Worm (Caenorhabditis elegans): ENCODE results near the gene irld-63.

The irld-63 gene

ce11 chrII:2930499-2930898 is at the start of gene irld-63, which contains the start of gene irld-64:
TSS of gene irld-63 (plus strand) at chrII:2930728.
TSS of gene irld-64 (minus strand) at chrII:2930599.
- TF ChIP-seq hnd-1 (tag; optimal IDR thresholded peaks at IDR 0.05), result no peak
- no peak for TF ChIP-seq aly-1 (tag; optimal IDR thresholded peaks at IDR 0.05)
- no peak for TF ChIP-seq ceh-13 (GFP tag; optimal IDR thresholded peaks at IDR 0.05)
- TF ChIP-seq flt-1 (GFP tag; IDR thresholded peaks at IDR 0.05), result no peak
- TF ChIP-seq tra-4 (tag; optimal IDR thresholded peaks at IDR 0.05), result no peak
- no peak for TF ChIP-seq sea-1 (GFP tag; conservative IDR thresholded peaks at IDR 0.05)
- no peak for TF ChIP-seq hmg-4 (GFP tag; optimal IDR thresholded peaks at IDR 0.05)
- no peak for TF ChIP-seq hmbx-1 (tag; optimal IDR thresholded peaks at IDR 0.05)
- no peak for TF ChIP-seq ceh-36 (tag; optimal IDR thresholded peaks at IDR 0.05)
- no peak for TF ChIP-seq tbx-37 (GFP tag; conservative IDR thresholded peaks at IDR 0.05)
- TF ChIP-seq B0310.2 (tag; optimal IDR thresholded peaks at IDR 0.05), result no peak
- no peak for TF ChIP-seq pes-1 (GFP tag; IDR thresholded peaks at IDR 0.05)
- no peak for TF ChIP-seq tbx-11 (GFP tag; IDR thresholded peaks at IDR 0.05)
- TF ChIP-seq ama-1 (optimal IDR thresholded peaks at IDR 0.05), result no peak
- no peak for TF ChIP-seq ets-7 (tag; optimal IDR thresholded peaks at IDR 0.05)
- TF ChIP-seq scrt-1 (GFP tag; IDR thresholded peaks at IDR 0.05), result no peak
- TF ChIP-seq F13C5.2 (tag; optimal IDR thresholded peaks at IDR 0.05), result no peak

ce11 chrII:2881088-2881487 is 49.4 kb upstream of the irld-63 start:
- TF ChIP-seq scrt-1 (GFP tag; IDR thresholded peaks at IDR 0.05) (no peak), flt-1 (GFP tag; IDR thresholded peaks at IDR 0.05) (peak; percentile 29; the same call in 1 of the 2 replicates), hnd-1 (tag; optimal IDR thresholded peaks at IDR 0.05) (no peak), B0310.2 (tag; optimal IDR thresholded peaks at IDR 0.05) (no peak)

ce11 chrII:2884810-2885209 is 45.7 kb upstream of the irld-63 start, which contains the start of gene pigw-1:
TSS of gene pigw-1 (minus strand) at chrII:2884910.
- no peak for TF ChIP-seq flt-1 (GFP tag; IDR thresholded peaks at IDR 0.05)
- TF ChIP-seq hmg-4 (GFP tag; optimal IDR thresholded peaks at IDR 0.05), result no peak
- TF ChIP-seq aly-1 (tag; optimal IDR thresholded peaks at IDR 0.05), result no peak
- no peak for TF ChIP-seq hnd-1 (tag; optimal IDR thresholded peaks at IDR 0.05)
- TF ChIP-seq ets-7 (tag; optimal IDR thresholded peaks at IDR 0.05), result no peak
- TF ChIP-seq pes-1 (GFP tag; IDR thresholded peaks at IDR 0.05), result no peak
- no peak for TF ChIP-seq ceh-36 (tag; optimal IDR thresholded peaks at IDR 0.05)
- TF ChIP-seq B0310.2 (tag; optimal IDR thresholded peaks at IDR 0.05), result no peak
- TF ChIP-seq ama-1 (optimal IDR thresholded peaks at IDR 0.05), result no peak
- no peak for TF ChIP-seq ceh-13 (GFP tag; optimal IDR thresholded peaks at IDR 0.05)
- no peak for TF ChIP-seq tbx-37 (GFP tag; conservative IDR thresholded peaks at IDR 0.05)
- TF ChIP-seq sea-1 (GFP tag; conservative IDR thresholded peaks at IDR 0.05), result no peak

DNA sequence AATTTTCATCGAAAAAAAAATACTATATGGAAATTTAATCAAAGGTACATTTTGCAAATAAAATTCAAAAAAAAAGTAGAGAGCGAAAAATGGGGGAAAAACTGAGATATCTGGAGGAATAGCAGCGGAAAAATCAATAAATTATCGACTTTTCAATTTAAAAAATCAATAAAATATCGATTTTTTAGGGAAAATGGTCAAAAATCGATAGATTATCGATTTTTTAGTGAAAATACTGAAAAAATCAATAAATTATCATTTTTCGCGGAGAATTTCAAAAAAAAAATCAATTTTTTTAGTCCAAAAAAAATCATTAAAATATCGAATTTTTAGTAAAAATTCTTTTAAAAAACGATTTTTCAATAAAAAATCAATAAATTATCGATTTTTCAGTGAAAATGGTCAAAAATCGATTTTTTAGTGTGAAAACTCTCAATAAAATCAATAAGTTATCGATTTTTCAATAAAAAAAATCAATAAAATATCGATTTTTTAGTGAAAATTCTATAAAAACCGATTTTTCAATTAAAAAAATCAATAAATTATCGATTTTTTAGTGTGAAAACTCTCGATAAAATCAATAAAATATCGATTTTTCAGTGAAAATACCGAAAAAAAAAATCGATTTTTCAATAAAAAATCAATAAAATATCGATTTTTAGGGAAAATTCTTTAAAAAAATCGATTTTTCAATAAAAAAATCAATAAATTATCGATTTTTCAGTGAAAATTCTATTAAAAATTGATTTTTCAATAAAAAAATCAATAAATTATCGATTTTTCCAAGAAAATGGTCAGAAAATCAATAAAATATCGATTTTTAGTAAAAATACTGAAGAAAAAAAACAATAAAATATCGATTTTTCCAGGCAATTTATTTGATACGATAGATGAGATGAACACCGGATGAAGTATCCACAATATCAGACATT is 44.7 kb upstream of the irld-63 start:
- TF ChIP-seq ceh-36 (tag; optimal IDR thresholded peaks at IDR 0.05) (no peak), pes-1 (GFP tag; IDR thresholded peaks at IDR 0.05) (no peak), F13C5.2 (tag; optimal IDR thresholded peaks at IDR 0.05) (no peak), ets-7 (tag; optimal IDR thresholded peaks at IDR 0.05) (no peak), hmg-4 (GFP tag; optimal IDR thresholded peaks at IDR 0.05) (no peak), tra-4 (tag; optimal IDR thresholded peaks at IDR 0.05) (no peak), scrt-1 (GFP tag; IDR thresholded peaks at IDR 0.05) (no peak), tbx-11 (GFP tag; IDR thresholded peaks at IDR 0.05) (no peak), flt-1 (GFP tag; IDR thresholded peaks at IDR 0.05) (no peak), aly-1 (tag; optimal IDR thresholded peaks at IDR 0.05) (no peak), hmbx-1 (tag; optimal IDR thresholded peaks at IDR 0.05) (no peak), ama-1 (optimal IDR thresholded peaks at IDR 0.05) (no peak), hnd-1 (tag; optimal IDR thresholded peaks at IDR 0.05) (no peak), tbx-37 (GFP tag; conservative IDR thresholded peaks at IDR 0.05) (no peak), ceh-13 (GFP tag; optimal IDR thresholded peaks at IDR 0.05) (no peak), B0310.2 (tag; optimal IDR thresholded peaks at IDR 0.05) (no peak), sea-1 (GFP tag; conservative IDR thresholded peaks at IDR 0.05) (no peak)

- peak; percentile 19 for TF ChIP-seq hnd-1 (tag; optimal IDR thresholded peaks at IDR 0.05)
- TF ChIP-seq F13C5.2 (tag; optimal IDR thresholded peaks at IDR 0.05), result peak; percentile 37
- no peak for TF ChIP-seq aly-1 (tag; optimal IDR thresholded peaks at IDR 0.05)
- TF ChIP-seq pes-1 (GFP tag; IDR thresholded peaks at IDR 0.05), result peak; percentile 79
- peak; percentile 77 for TF ChIP-seq tbx-37 (GFP tag; conservative IDR thresholded peaks at IDR 0.05)
- no peak for TF ChIP-seq tra-4 (tag; optimal IDR thresholded peaks at IDR 0.05)
- no peak for TF ChIP-seq ama-1 (optimal IDR thresholded peaks at IDR 0.05)
- TF ChIP-seq flt-1 (GFP tag; IDR thresholded peaks at IDR 0.05), result peak; percentile 61; the same call in 1 of the 2 replicates
These were observed 41.4 kb upstream of the irld-63 start, which contains the start of gene pinn-1 for ce11 chrII:2888957-2889630. TSS of gene pinn-1 (minus strand) at chrII:2889007.

DNA sequence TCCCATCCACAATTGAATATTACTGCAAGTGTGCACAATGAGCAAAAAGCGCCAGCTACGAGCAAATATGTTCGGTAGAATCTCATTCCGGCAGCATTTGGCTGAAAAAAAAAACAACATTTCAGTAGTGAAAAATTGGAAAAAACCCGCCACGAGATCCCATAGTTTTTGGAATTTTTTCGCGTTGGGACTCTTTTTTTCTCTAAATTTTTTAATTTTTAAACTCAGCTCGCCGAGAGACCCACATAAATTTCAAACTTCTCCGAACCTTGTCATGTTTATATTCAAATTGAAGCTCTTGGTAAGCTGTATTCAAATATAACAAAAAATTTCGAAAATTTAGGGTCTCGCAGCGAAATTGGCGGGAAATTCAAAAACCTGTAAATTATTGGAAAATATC is 36.2 kb upstream of the irld-63 start, which contains the start of gene sqv-2:
Gene sqv-2 (minus strand): TSS at position 101 of the 400 bp plus-strand sequence.
- TF ChIP-seq tra-4 (tag; optimal IDR thresholded peaks at IDR 0.05), result no peak
- TF ChIP-seq pes-1 (GFP tag; IDR thresholded peaks at IDR 0.05), result no peak
- TF ChIP-seq aly-1 (tag; optimal IDR thresholded peaks at IDR 0.05), result no peak
- no peak for TF ChIP-seq B0310.2 (tag; optimal IDR thresholded peaks at IDR 0.05)
- no peak for TF ChIP-seq tbx-37 (GFP tag; conservative IDR thresholded peaks at IDR 0.05)
- TF ChIP-seq ceh-13 (GFP tag; optimal IDR thresholded peaks at IDR 0.05), result no peak
- no peak for TF ChIP-seq tbx-11 (GFP tag; IDR thresholded peaks at IDR 0.05)
- TF ChIP-seq sea-1 (GFP tag; conservative IDR thresholded peaks at IDR 0.05), result no peak
- TF ChIP-seq flt-1 (GFP tag; IDR thresholded peaks at IDR 0.05), result no peak
- TF ChIP-seq F13C5.2 (tag; optimal IDR thresholded peaks at IDR 0.05), result no peak
- TF ChIP-seq ama-1 (optimal IDR thresholded peaks at IDR 0.05), result no peak
- TF ChIP-seq hmbx-1 (tag; optimal IDR thresholded peaks at IDR 0.05), result no peak
- no peak for TF ChIP-seq hmg-4 (GFP tag; optimal IDR thresholded peaks at IDR 0.05)
- no peak for TF ChIP-seq ceh-36 (tag; optimal IDR thresholded peaks at IDR 0.05)
- no peak for TF ChIP-seq scrt-1 (GFP tag; IDR thresholded peaks at IDR 0.05)
- TF ChIP-seq ets-7 (tag; optimal IDR thresholded peaks at IDR 0.05), result no peak
- no peak for TF ChIP-seq hnd-1 (tag; optimal IDR thresholded peaks at IDR 0.05)
